Worm (Caenorhabditis elegans) whole organism, early embryonic: ENCODE measurements around the gene ZC404.16.

Source experiments
- B0310.2 ChIP-seq: sonication (generic microtip); optimal IDR thresholded peaks from 2 replicates; lab custom pipeline; 2016; ENCODE audit warnings: mild to moderate bottlenecking, missing genetic modification characterization, missing compliant biosample characterization
- F13C5.2 ChIP-seq: sonication (generic microtip); optimal IDR thresholded peaks from 2 replicates; lab custom pipeline; 2017; ENCODE audit warnings: mild to moderate bottlenecking, missing genetic modification characterization, inconsistent platforms, missing compliant biosample characterization
- ama-1 ChIP-seq: fragments of 150-350 bp; optimal IDR thresholded peaks from 2 replicates; lab custom pipeline; 2014
- ceh-13 ChIP-seq: fragments of 200-800 bp; sonication (Bioruptor generic); optimal IDR thresholded peaks from 2 replicates; lab custom pipeline; 2018; ENCODE audit warnings: mild to moderate bottlenecking, missing genetic modification characterization, missing compliant biosample characterization
- ceh-36 ChIP-seq: sonication (generic microtip); optimal IDR thresholded peaks from 2 replicates; lab custom pipeline; 2016; ENCODE audit warnings: missing genetic modification characterization, inconsistent platforms, missing compliant biosample characterization
- ets-7 ChIP-seq: sonication (generic microtip); optimal IDR thresholded peaks from 2 replicates; lab custom pipeline; 2016; ENCODE audit warnings: missing genotype, missing genetic modification characterization, missing compliant biosample characterization
- scrt-1 ChIP-seq: fragments of 200-800 bp; sonication (Bioruptor generic); IDR thresholded peaks from 2 replicates; pipeline ENCODE4 v1.3.6; 2022; ENCODE audit warnings: missing genetic modification characterization, missing compliant biosample characterization
- sea-1 ChIP-seq: fragments of 200-800 bp; sonication (Bioruptor generic); conservative IDR thresholded peaks from 2 replicates; pipeline ENCODE4 v1.3.6; 2022; ENCODE audit warnings: missing genetic modification characterization, missing compliant biosample characterization
- tbx-11 ChIP-seq: fragments of 200-800 bp; sonication (Bioruptor generic); IDR thresholded peaks from 2 replicates; pipeline ENCODE4 v1.3.6; 2022; ENCODE audit warnings: missing genetic modification characterization, missing compliant biosample characterization

DNA sequence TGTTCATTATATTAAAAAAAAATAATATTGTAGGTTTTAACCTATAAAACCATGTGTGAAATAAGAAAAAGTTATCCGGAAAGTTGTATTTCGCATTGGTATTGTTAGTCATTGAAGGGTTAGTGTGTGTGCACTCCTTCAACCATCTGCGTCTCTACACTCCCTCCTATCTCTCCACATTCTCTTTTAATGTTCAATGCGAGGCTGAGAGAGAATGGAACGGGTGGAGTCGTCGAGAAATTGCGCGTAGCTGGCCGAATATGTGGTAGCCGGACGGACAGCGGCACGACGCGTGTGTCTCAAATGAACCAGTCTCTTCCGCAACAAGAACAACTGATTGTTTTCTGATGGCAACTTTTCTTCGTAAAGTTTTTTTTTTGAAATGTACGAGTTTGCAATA, 23.3 kb upstream of the ZC404.16 start:
- TF ChIP-seq ceh-13 (no peak), ama-1 (lab: Kevin White, UChicago) (no peak), ets-7 (tag; lab: Kevin White, UChicago) (no peak), ceh-36 (tag; lab: Kevin White, UChicago) (no peak), sea-1 (GFP tag; lab: Robert Waterston, UW) (no peak), tbx-11 (GFP tag; lab: Robert Waterston, UW) (no peak), F13C5.2 (no peak), B0310.2 (tag; lab: Kevin White, UChicago) (no peak), scrt-1 (no peak)
